Worm (Caenorhabditis elegans): ENCODE measurements around the gene R144.6.

Gene R144.6

DNA sequence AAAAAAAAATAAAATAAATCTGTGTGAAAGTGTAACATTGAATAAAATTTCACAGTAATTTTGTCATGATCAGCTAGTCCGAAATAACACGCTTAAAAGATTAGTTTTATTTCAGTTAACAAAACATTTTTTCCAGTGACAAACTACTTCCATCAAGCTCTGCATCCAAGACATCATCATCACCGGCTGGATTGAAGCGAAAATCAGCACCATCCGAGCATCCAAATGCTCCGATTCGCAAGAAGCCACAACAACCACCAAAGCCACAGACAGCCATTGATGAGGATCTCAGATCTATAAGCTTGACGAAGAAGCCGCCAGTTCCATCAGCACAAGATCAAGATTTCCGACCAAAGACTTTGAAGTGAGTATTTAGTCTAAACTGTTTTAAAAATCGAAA, 22.7 kb upstream of the R144.6 start:
- peak; percentile 14 for TF ChIP-seq nhr-25 (tag; optimal IDR thresholded peaks at IDR 0.05)
- no peak for TF ChIP-seq nhr-10 (tag; optimal IDR thresholded peaks at IDR 0.05)

DNA sequence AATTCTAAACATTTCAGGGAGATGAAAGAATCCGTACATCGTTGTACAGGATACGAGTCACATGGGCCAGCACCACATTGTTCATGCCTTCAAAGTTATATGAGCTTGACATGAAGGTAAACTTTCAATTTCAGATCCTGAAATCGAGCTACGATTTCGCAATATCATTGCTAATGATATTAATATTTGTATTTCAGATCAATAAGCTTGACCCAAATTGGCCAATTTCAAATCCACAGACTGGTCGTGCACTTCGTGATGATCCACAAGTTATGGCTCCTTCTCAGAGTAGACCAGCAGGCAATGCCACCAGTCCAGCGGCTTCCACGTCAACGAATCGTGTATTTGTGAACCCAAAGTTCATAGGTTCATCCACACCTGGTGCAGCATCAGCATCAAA, 21.8 kb upstream of the R144.6 start:
- TF ChIP-seq ceh-16 (tag; optimal IDR thresholded peaks at IDR 0.05) (no peak), ztf-1 (GFP tag; conservative IDR thresholded peaks at IDR 0.05) (no peak), ZK546.5 (tag; optimal IDR thresholded peaks at IDR 0.05) (no peak), ztf-11 (tag; optimal IDR thresholded peaks at IDR 0.05) (no peak), F13H6.1 (tag; optimal IDR thresholded peaks at IDR 0.05) (no peak), unc-62 (GFP tag; optimal IDR thresholded peaks at IDR 0.05) (no peak), mab-5 (tag; optimal IDR thresholded peaks at IDR 0.05) (no peak), nhr-21 (tag; optimal IDR thresholded peaks at IDR 0.05) (no peak), C34F6.9 (tag; optimal IDR thresholded peaks at IDR 0.05) (no peak), unc-39 (tag; optimal IDR thresholded peaks at IDR 0.05) (no peak), sem-4 (tag; optimal IDR thresholded peaks at IDR 0.05) (no peak), nhr-11 (tag; optimal IDR thresholded peaks at IDR 0.05) (no peak), skn-1 (tag; optimal IDR thresholded peaks at IDR 0.05) (no peak), alr-1 (tag; optimal IDR thresholded peaks at IDR 0.05) (no peak), gmeb-1 (tag; optimal IDR thresholded peaks at IDR 0.05) (no peak), nhr-6 (tag; optimal IDR thresholded peaks at IDR 0.05) (no peak), fos-1 (tag; optimal IDR thresholded peaks at IDR 0.05) (no peak), blmp-1 (tag; optimal IDR thresholded peaks at IDR 0.05; ENCODE audit: insufficient read depth) (no peak), nhr-237 (tag; optimal IDR thresholded peaks at IDR 0.05) (no peak)

DNA sequence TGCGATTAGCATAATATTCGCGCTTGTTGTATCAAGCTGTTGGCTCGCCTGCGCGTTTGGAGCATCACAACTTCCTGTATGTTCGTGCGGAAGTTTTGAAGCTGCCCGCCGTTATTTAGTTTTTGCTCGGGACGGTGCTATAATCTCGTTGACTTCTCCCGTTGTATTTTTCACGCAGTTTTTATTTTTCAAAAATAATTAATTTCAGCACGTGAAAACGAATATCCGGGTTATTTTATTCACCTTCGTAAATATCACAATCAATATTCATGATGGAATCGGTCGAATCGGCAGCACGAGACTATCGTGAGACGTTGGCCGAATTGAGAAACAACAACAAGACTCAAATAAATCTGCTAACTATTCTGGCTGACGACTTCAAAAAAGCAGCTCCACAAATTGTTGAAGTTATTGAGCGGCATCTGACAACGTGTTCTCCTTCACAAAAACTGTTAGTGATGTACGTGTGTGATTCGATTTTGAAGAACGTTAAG, 20.7 kb upstream of the R144.6 start:
- TF ChIP-seq ztf-11 (tag; optimal IDR thresholded peaks at IDR 0.05) = no peak
- TF ChIP-seq mab-5 (tag; optimal IDR thresholded peaks at IDR 0.05) = no peak
- TF ChIP-seq sma-3 (GFP tag; optimal IDR thresholded peaks at IDR 0.05) = peak; percentile 44
- TF ChIP-seq R02D3.7 (tag; optimal IDR thresholded peaks at IDR 0.05) = no peak
- no peak for TF ChIP-seq nhr-6 (tag; optimal IDR thresholded peaks at IDR 0.05)
- no peak for TF ChIP-seq peb-1 (tag; optimal IDR thresholded peaks at IDR 0.05)
- no peak for TF ChIP-seq skn-1 (tag; optimal IDR thresholded peaks at IDR 0.05)
- TF ChIP-seq unc-39 (tag; optimal IDR thresholded peaks at IDR 0.05) = no peak
- TF ChIP-seq gmeb-1 (tag; optimal IDR thresholded peaks at IDR 0.05) = peak; percentile 28
- TF ChIP-seq nhr-11 (tag; optimal IDR thresholded peaks at IDR 0.05) = no peak
- TF ChIP-seq crh-2 (tag; optimal IDR thresholded peaks at IDR 0.05) = peak; percentile 26
- TF ChIP-seq Y55F3AM.14 (GFP tag; optimal IDR thresholded peaks at IDR 0.05) = peak; percentile 7
- peak; percentile 83 for TF ChIP-seq ama-1 (optimal IDR thresholded peaks at IDR 0.05)
- peak; percentile 79 for TF ChIP-seq ztf-4 (tag; optimal IDR thresholded peaks at IDR 0.05)
- peak; percentile 47 for TF ChIP-seq sem-4 (tag; optimal IDR thresholded peaks at IDR 0.05)
- TF ChIP-seq ZK546.5 (tag; optimal IDR thresholded peaks at IDR 0.05) = no peak
- TF ChIP-seq fos-1 (tag; optimal IDR thresholded peaks at IDR 0.05) = no peak
- peak; percentile 25 for TF ChIP-seq C34F6.9 (tag; optimal IDR thresholded peaks at IDR 0.05)
- TF ChIP-seq unc-55 (GFP tag; optimal IDR thresholded peaks at IDR 0.05) = no peak
- peak; percentile 19 for TF ChIP-seq lin-13 (GFP tag; optimal IDR thresholded peaks at IDR 0.05)
- no peak for TF ChIP-seq zag-1 (tag; optimal IDR thresholded peaks at IDR 0.05)
- TF ChIP-seq snpc-4 (tag; optimal IDR thresholded peaks at IDR 0.05) = no peak
- no peak for TF ChIP-seq mbf-1 (tag; optimal IDR thresholded peaks at IDR 0.05)
- TF ChIP-seq ztf-1 (GFP tag; conservative IDR thresholded peaks at IDR 0.05) = peak; percentile 93
- no peak for TF ChIP-seq nhr-237 (tag; optimal IDR thresholded peaks at IDR 0.05)
- TF ChIP-seq alr-1 (tag; optimal IDR thresholded peaks at IDR 0.05) = no peak
- no peak for TF ChIP-seq elt-3 (tag; optimal IDR thresholded peaks at IDR 0.05)
- TF ChIP-seq F13H6.1 (tag; optimal IDR thresholded peaks at IDR 0.05) = peak; percentile 7
- no peak for TF ChIP-seq ceh-16 (tag; optimal IDR thresholded peaks at IDR 0.05)
- TF ChIP-seq nhr-12 (tag; optimal IDR thresholded peaks at IDR 0.05) = no peak
- peak; percentile 2 for TF ChIP-seq nhr-21 (tag; optimal IDR thresholded peaks at IDR 0.05)
- TF ChIP-seq elt-1 (tag; optimal IDR thresholded peaks at IDR 0.05) = no peak
- no peak for TF ChIP-seq ceh-82 (tag; optimal IDR thresholded peaks at IDR 0.05)
- TF ChIP-seq lsy-2 (tag; optimal IDR thresholded peaks at IDR 0.05) = peak in 1 of 2 experiments; percentile 60
- TF ChIP-seq nhr-23 (tag; optimal IDR thresholded peaks at IDR 0.05) = no peak

Data from whole organism, L2 larva.